Worm (Caenorhabditis elegans) whole organism, young adult: ENCODE measurements around the gene twk-9.

Experiments used
- B0019.2 ChIP-seq: fragments of 200-800 bp; sonication (Bioruptor generic); conservative IDR thresholded peaks from 2 replicates; pipeline ENCODE4 v1.3.6; 2022; ENCODE audit warnings: missing genetic modification reagents, missing genetic modification characterization, missing compliant biosample characterization
- B0035.1 ChIP-seq: sonication (generic microtip); optimal IDR thresholded peaks from 2 replicates; lab custom pipeline; 2016; ENCODE audit warnings: missing genetic modification characterization, mild to moderate bottlenecking, missing compliant biosample characterization, missing genotype, missing genetic modification reagents
- B0261.1 ChIP-seq: sonication (generic microtip); optimal IDR thresholded peaks from 2 replicates; lab custom pipeline; 2016; ENCODE audit warnings: mild to moderate bottlenecking, missing genetic modification characterization, moderate library complexity, missing compliant biosample characterization
- F37B4.10 ChIP-seq: fragments of 200-800 bp; sonication (Bioruptor generic); IDR thresholded peaks from 2 replicates; pipeline ENCODE4 v1.3.6; 2022; ENCODE audit warnings: missing genetic modification characterization, missing compliant biosample characterization
- F39B2.1 ChIP-seq: fragments of 200-800 bp; sonication (Bioruptor generic); IDR thresholded peaks from 2 replicates; pipeline ENCODE4 v1.3.6; 2022; ENCODE audit warnings: missing genetic modification reagents, missing genetic modification characterization, missing compliant biosample characterization
- F52B5.7 ChIP-seq: sonication (generic microtip); optimal IDR thresholded peaks from 2 replicates; lab custom pipeline; 2016; ENCODE audit warnings: mild to moderate bottlenecking, missing genetic modification characterization, missing compliant biosample characterization
- K12H6.12 ChIP-seq: fragments of 200-800 bp; sonication (Bioruptor generic); optimal IDR thresholded peaks from 2 replicates; lab custom pipeline; 2018; ENCODE audit warnings: mild to moderate bottlenecking, missing genetic modification characterization, missing compliant biosample characterization
- Y67H2A.10 ChIP-seq: fragments of 200-800 bp; sonication (Bioruptor generic); conservative IDR thresholded peaks from 2 replicates; pipeline ENCODE4 v1.3.6; 2022; ENCODE audit warnings: missing genetic modification reagents, missing genetic modification characterization, missing compliant biosample characterization
- Y79H2A.3 ChIP-seq: fragments of 200-800 bp; sonication (Bioruptor generic); conservative IDR thresholded peaks from 2 replicates; pipeline ENCODE4 v1.3.6; 2022; ENCODE audit warnings: missing genetic modification reagents, missing genetic modification characterization, missing compliant biosample characterization
- ZK185.1 ChIP-seq: sonication (generic microtip); optimal IDR thresholded peaks from 2 replicates; lab custom pipeline; 2016; ENCODE audit warnings: mild to moderate bottlenecking, missing genetic modification characterization, missing compliant biosample characterization; ENCODE audit not compliant: poor library complexity, severe bottlenecking
- aptf-2 ChIP-seq: fragments of 200-800 bp; sonication (Bioruptor generic); conservative IDR thresholded peaks from 2 replicates; pipeline ENCODE4 v1.3.6; 2022; ENCODE audit warnings: missing genetic modification reagents, missing genetic modification characterization, missing compliant biosample characterization
- atf-7 ChIP-seq: sonication (generic microtip); optimal IDR thresholded peaks from 2 replicates; lab custom pipeline; 2017; ENCODE audit warnings: mild to moderate bottlenecking, missing genetic modification characterization, missing compliant biosample characterization
- athp-1 ChIP-seq: sonication (generic microtip); optimal IDR thresholded peaks from 2 replicates; lab custom pipeline; 2017; ENCODE audit warnings: mild to moderate bottlenecking, missing genetic modification characterization, missing compliant biosample characterization
- attf-6 ChIP-seq: fragments of 200-800 bp; sonication (Bioruptor generic); IDR thresholded peaks from 2 replicates; pipeline ENCODE4 v1.3.6; 2022; ENCODE audit warnings: missing genetic modification reagents, missing genetic modification characterization, missing compliant biosample characterization
- bed-1 ChIP-seq: fragments of 200-800 bp; sonication (Bioruptor generic); IDR thresholded peaks from 2 replicates; pipeline ENCODE4 v1.3.6; 2022; ENCODE audit warnings: missing genetic modification reagents, missing genetic modification characterization, missing compliant biosample characterization
- cebp-1 ChIP-seq, 2 experiments: fragments of 200-800 bp in 1 of 2; sonication (Bioruptor generic) in 1 of 2; sonication (generic microtip) in 1 of 2; IDR thresholded peaks in 1 of 2; optimal IDR thresholded peaks in 1 of 2; 2 replicates each; pipeline versions ENCODE4 v1.3.6 to Lab custom; 2017 to 2022; ENCODE audit warnings: missing compliant biosample characterization in 2 of 2, missing genetic modification characterization in 2 of 2, mild to moderate bottlenecking in 1 of 2, missing genetic modification reagents in 1 of 2, moderate library complexity in 1 of 2
- ceh-27 ChIP-seq: fragments of 200-800 bp; sonication (Bioruptor generic); optimal IDR thresholded peaks from 2 replicates; lab custom pipeline; 2018; ENCODE audit warnings: mild to moderate bottlenecking, missing genetic modification characterization, moderate library complexity, missing compliant biosample characterization
- ceh-91 ChIP-seq: fragments of 200-800 bp; sonication (Bioruptor generic); IDR thresholded peaks from 2 replicates; pipeline ENCODE4 v1.3.6; 2022; ENCODE audit warnings: missing genetic modification reagents, missing genetic modification characterization, missing compliant biosample characterization
- dpff-1 ChIP-seq: sonication (generic microtip); optimal IDR thresholded peaks from 2 replicates; lab custom pipeline; 2017; ENCODE audit warnings: mild to moderate bottlenecking, missing genetic modification characterization, missing compliant biosample characterization
- dpl-1 ChIP-seq: fragments of 150-350 bp; optimal IDR thresholded peaks from 2 replicates; lab custom pipeline; 2014; ENCODE audit warnings: missing biosample characterization, missing genetic modification reagents, missing genetic modification characterization
- efl-1 ChIP-seq: fragments of 150-350 bp; optimal IDR thresholded peaks from 2 replicates; lab custom pipeline; 2014; ENCODE audit warnings: missing biosample characterization, missing genetic modification reagents, missing genetic modification characterization
- ekl-4 ChIP-seq: fragments of 200-800 bp; sonication (Bioruptor generic); IDR thresholded peaks from 2 replicates; pipeline ENCODE4 v1.3.6; 2022; ENCODE audit warnings: missing genetic modification reagents, missing genetic modification characterization, missing compliant biosample characterization
- ets-4 ChIP-seq: fragments of 200-800 bp; sonication (Bioruptor generic); optimal IDR thresholded peaks from 2 replicates; lab custom pipeline; 2018; ENCODE audit warnings: mild to moderate bottlenecking, missing genetic modification characterization, missing compliant biosample characterization
- him-1 ChIP-seq: sonication (generic microtip); optimal IDR thresholded peaks from 2 replicates; lab custom pipeline; 2016; ENCODE audit warnings: missing genotype, missing genetic modification reagents, missing genetic modification characterization, missing compliant biosample characterization
- hlh-12 ChIP-seq: sonication (generic microtip); optimal IDR thresholded peaks from 2 replicates; lab custom pipeline; 2016; ENCODE audit warnings: missing genetic modification characterization, missing compliant biosample characterization
- hmg-20 ChIP-seq: fragments of 200-800 bp; sonication (Bioruptor generic); IDR thresholded peaks from 2 replicates; pipeline ENCODE4 v1.3.6; 2022; ENCODE audit warnings: missing genetic modification reagents, missing genetic modification characterization, missing compliant biosample characterization
- hrde-1 ChIP-seq: sonication (generic microtip); optimal IDR thresholded peaks from 2 replicates; lab custom pipeline; 2016; ENCODE audit warnings: missing genetic modification characterization, mild to moderate bottlenecking, missing compliant biosample characterization, moderate library complexity, missing genotype, missing genetic modification reagents, borderline replicate concordance
- let-607 ChIP-seq, 2 experiments: fragments of 200-800 bp in 1 of 2; sonication (Bioruptor generic) in 1 of 2; sonication (generic microtip) in 1 of 2; optimal IDR thresholded peaks; 2 replicates each; lab custom pipeline; 2016 to 2018; ENCODE audit warnings: mild to moderate bottlenecking in 2 of 2, missing compliant biosample characterization in 2 of 2, missing genetic modification characterization in 2 of 2, moderate library complexity in 2 of 2, missing genotype in 1 of 2
- lin-35 ChIP-seq, 3 experiments: fragments of 150-350 bp in 2 of 3; sonication (generic microtip) in 1 of 3; optimal IDR thresholded peaks; 2 replicates each; lab custom pipeline; 2014 to 2018; ENCODE audit warnings: missing biosample characterization in 3 of 3, missing genetic modification characterization in 3 of 3, missing genetic modification reagents in 3 of 3
- mel-28 ChIP-seq: sonication (generic microtip); optimal IDR thresholded peaks from 2 replicates; lab custom pipeline; 2016; ENCODE audit warnings: borderline replicate concordance, mild to moderate bottlenecking, missing genetic modification characterization, missing compliant biosample characterization
- nfya-2 ChIP-seq: fragments of 200-800 bp; sonication (Bioruptor generic); IDR thresholded peaks from 2 replicates; pipeline ENCODE4 v1.3.6; 2022; ENCODE audit warnings: missing genetic modification reagents, missing genetic modification characterization, missing compliant biosample characterization
- nhr-80 ChIP-seq: sonication (generic microtip); optimal IDR thresholded peaks from 2 replicates; lab custom pipeline; 2016; ENCODE audit warnings: missing genetic modification characterization, missing compliant biosample characterization
- pha-4 ChIP-seq: fragments of 150-350 bp; sonication (generic microtip); optimal IDR thresholded peaks from 2 replicates; lab custom pipeline; 2014; ENCODE audit warnings: missing biosample characterization, missing genetic modification reagents, missing genetic modification characterization
- rec-8 ChIP-seq, 2 experiments: sonication (generic microtip); optimal IDR thresholded peaks; 2 replicates each; lab custom pipeline; 2016; ENCODE audit warnings: mild to moderate bottlenecking in 2 of 2, missing genetic modification characterization in 2 of 2, missing genetic modification reagents in 2 of 2, missing genotype in 2 of 2, missing biosample characterization in 1 of 2, missing compliant biosample characterization in 1 of 2, moderate library complexity in 1 of 2
- sdz-38 ChIP-seq: sonication (generic microtip); optimal IDR thresholded peaks from 2 replicates; lab custom pipeline; 2016; ENCODE audit warnings: missing genotype, missing genetic modification characterization, missing compliant biosample characterization
- snpc-1.3 ChIP-seq: sonication (generic microtip); optimal IDR thresholded peaks from 2 replicates; lab custom pipeline; 2017; ENCODE audit warnings: missing genetic modification characterization, mild to moderate bottlenecking, missing compliant biosample characterization, antibody characterized with exemption, moderate library complexity, missing genotype, missing genetic modification reagents; ENCODE audit not compliant: insufficient read depth
- snpc-3.4 ChIP-seq: sonication (generic microtip); optimal IDR thresholded peaks from 2 replicates; lab custom pipeline; 2017; ENCODE audit warnings: missing genetic modification characterization, mild to moderate bottlenecking, missing compliant biosample characterization, antibody characterized with exemption, moderate library complexity, missing genotype, missing genetic modification reagents
- sptf-2 ChIP-seq: fragments of 200-800 bp; sonication (Bioruptor generic); optimal IDR thresholded peaks from 2 replicates; lab custom pipeline; 2018; ENCODE audit warnings: mild to moderate bottlenecking, missing genetic modification characterization, missing compliant biosample characterization
- tbp1 ChIP-seq: fragments of 200-800 bp; sonication (Bioruptor generic); optimal IDR thresholded peaks from 2 replicates; lab custom pipeline; 2018; ENCODE audit warnings: mild to moderate bottlenecking, missing genetic modification characterization, missing compliant biosample characterization
- unc-130 ChIP-seq: sonication (generic microtip); optimal IDR thresholded peaks from 2 replicates; lab custom pipeline; 2016; ENCODE audit warnings: missing genetic modification reagents, missing genetic modification characterization, missing compliant biosample characterization
- unc-62 ChIP-seq: fragments of 150-350 bp; optimal IDR thresholded peaks from 2 replicates; lab custom pipeline; 2014; ENCODE audit warnings: missing biosample characterization, missing genetic modification reagents, missing genetic modification characterization
- xnd-1 ChIP-seq: sonication (generic microtip); optimal IDR thresholded peaks from 2 replicates; lab custom pipeline; 2016; ENCODE audit warnings: missing genotype, missing genetic modification reagents, missing genetic modification characterization, missing compliant biosample characterization
- ztf-3 ChIP-seq: fragments of 200-800 bp; sonication (Bioruptor generic); optimal IDR thresholded peaks from 2 replicates; lab custom pipeline; 2018; ENCODE audit warnings: mild to moderate bottlenecking, missing genetic modification characterization, missing compliant biosample characterization

The twk-9 gene

ce11 chrIV:9659999-9660398 lies 33.0 kb upstream of the twk-9 start:
- TF ChIP-seq let-607 (tag; optimal IDR thresholded peaks at IDR 0.05; lab: Kevin White, UChicago): no peak
- TF ChIP-seq snpc-1.3 (tag; lab: Kevin White, UChicago): no peak
- TF ChIP-seq Y79H2A.3 (GFP tag; lab: Robert Waterston, UW): no peak
- TF ChIP-seq ets-4: no peak
- TF ChIP-seq rec-8 (tag; optimal IDR thresholded peaks at IDR 0.05; lab: Kevin White, UChicago): no peak
- TF ChIP-seq efl-1: no peak
- TF ChIP-seq athp-1 (tag; lab: Kevin White, UChicago): no peak
- no peak for TF ChIP-seq attf-6 (GFP tag; lab: Robert Waterston, UW)
- TF ChIP-seq nfya-2: no peak
- no peak for TF ChIP-seq hmg-20 (GFP tag; lab: Robert Waterston, UW)
- TF ChIP-seq snpc-3.4: no peak
- no peak for TF ChIP-seq mel-28 (tag; lab: Kevin White, UChicago)
- no peak for TF ChIP-seq ZK185.1 (tag; lab: Kevin White, UChicago)
- TF ChIP-seq K12H6.12: no peak
- TF ChIP-seq B0261.1: no peak
- TF ChIP-seq ztf-3 (GFP tag; lab: Kevin White, UChicago): no peak
- TF ChIP-seq ceh-91 (GFP tag; lab: Robert Waterston, UW): no peak
- no peak for TF ChIP-seq F52B5.7
- no peak for TF ChIP-seq cebp-1 (GFP tag; IDR thresholded peaks at IDR 0.05; lab: Robert Waterston, UW)
- no peak for TF ChIP-seq cebp-1 (tag; optimal IDR thresholded peaks at IDR 0.05; lab: Kevin White, UChicago)

- TF ChIP-seq dpl-1 (no peak), sdz-38 (tag; lab: Kevin White, UChicago) (no peak), F37B4.10 (GFP tag; lab: Robert Waterston, UW) (no peak), bed-1 (no peak), him-1 (tag; lab: Kevin White, UChicago) (no peak), snpc-1.3 (tag; lab: Kevin White, UChicago) (no peak)
Measured at ce11 chrIV:9667084-9667483, 25.9 kb upstream of the twk-9 start.

ce11 chrIV:9668103-9668672 lies 24.8 kb upstream of the twk-9 start:
- TF ChIP-seq pha-4 (tag; lab: Kevin White, UChicago): peak; percentile 79
- TF ChIP-seq atf-7: no peak
- no peak for TF ChIP-seq sdz-38 (tag; lab: Kevin White, UChicago)
- TF ChIP-seq B0019.2 (GFP tag; lab: Robert Waterston, UW): no peak
- peak; percentile 46 for TF ChIP-seq nhr-80 (tag; lab: Kevin White, UChicago)
- no peak for TF ChIP-seq hrde-1 (tag; lab: Kevin White, UChicago)
- TF ChIP-seq lin-35 (GFP tag; optimal IDR thresholded peaks at IDR 0.05; lab: Kevin White, UChicago): peak in 1 of 3 experiments; percentile 18
- TF ChIP-seq cebp-1 (GFP tag; IDR thresholded peaks at IDR 0.05; lab: Robert Waterston, UW): no peak
- TF ChIP-seq cebp-1 (tag; optimal IDR thresholded peaks at IDR 0.05; lab: Kevin White, UChicago): peak; percentile 18

- TF ChIP-seq sptf-2 (no peak), aptf-2 (GFP tag; lab: Robert Waterston, UW) (no peak), F37B4.10 (GFP tag; lab: Robert Waterston, UW) (no peak), dpff-1 (no peak), tbp1 (GFP tag; lab: Kevin White, UChicago) (no peak), hlh-12 (tag; lab: Kevin White, UChicago) (no peak), xnd-1 (tag; lab: Kevin White, UChicago) (no peak), ceh-27 (peak; percentile 45), ceh-91 (GFP tag; lab: Robert Waterston, UW) (no peak), ekl-4 (no peak), unc-62 (GFP tag; lab: Kevin White, UChicago) (no peak), B0035.1 (tag; lab: Kevin White, UChicago) (no peak), Y67H2A.10 (GFP tag; lab: Robert Waterston, UW) (no peak), unc-130 (GFP tag; lab: Kevin White, UChicago) (no peak), hmg-20 (GFP tag; lab: Robert Waterston, UW) (no peak), F39B2.1 (GFP tag; lab: Robert Waterston, UW) (no peak), nfya-2 (no peak)
Measured at ce11 chrIV:9669969-9670368, 23.0 kb upstream of the twk-9 start.
